Worm (Caenorhabditis elegans) whole organism, young adult: ENCODE measurements around the gene atp-2.

ENCODE experiments used
- B0035.1 ChIP-seq: sonication (generic microtip); optimal IDR thresholded peaks from 2 replicates; lab custom pipeline; 2016; ENCODE audit warnings: missing genetic modification characterization, mild to moderate bottlenecking, missing compliant biosample characterization, missing genotype, missing genetic modification reagents
- B0336.3 ChIP-seq: fragments of 200-800 bp; sonication (Bioruptor generic); IDR thresholded peaks from 2 replicates; pipeline ENCODE4 v1.3.6; 2022; ENCODE audit warnings: missing genetic modification characterization, missing compliant biosample characterization
- C17E4.6 ChIP-seq: fragments of 200-800 bp; sonication (Bioruptor generic); IDR thresholded peaks from 2 replicates; pipeline ENCODE4 v1.3.6; 2022; ENCODE audit warnings: missing genetic modification reagents, missing genetic modification characterization, missing compliant biosample characterization
- D2030.7 ChIP-seq: fragments of 200-800 bp; sonication (Bioruptor generic); IDR thresholded peaks from 2 replicates; pipeline ENCODE4 v1.3.6; 2022; ENCODE audit warnings: missing genetic modification reagents, missing genetic modification characterization, missing compliant biosample characterization
- F22D6.2 ChIP-seq: sonication (generic microtip); optimal IDR thresholded peaks from 2 replicates; lab custom pipeline; 2016; ENCODE audit warnings: mild to moderate bottlenecking, missing genetic modification characterization, missing compliant biosample characterization
- F33H1.4 ChIP-seq: fragments of 200-800 bp; sonication (Bioruptor generic); IDR thresholded peaks from 2 replicates; pipeline ENCODE4 v1.3.6; 2022; ENCODE audit warnings: missing genetic modification reagents, missing genetic modification characterization, missing compliant biosample characterization
- F57A8.1 ChIP-seq: fragments of 200-800 bp; sonication (Bioruptor generic); optimal IDR thresholded peaks from 2 replicates; lab custom pipeline; 2018; ENCODE audit warnings: mild to moderate bottlenecking, missing genetic modification characterization, moderate library complexity, missing compliant biosample characterization
- K12H6.12 ChIP-seq: fragments of 200-800 bp; sonication (Bioruptor generic); optimal IDR thresholded peaks from 2 replicates; lab custom pipeline; 2018; ENCODE audit warnings: mild to moderate bottlenecking, missing genetic modification characterization, missing compliant biosample characterization
- T07F8.4 ChIP-seq: sonication (generic microtip); optimal IDR thresholded peaks from 2 replicates; lab custom pipeline; 2016; ENCODE audit warnings: mild to moderate bottlenecking, missing genetic modification characterization, moderate library complexity, missing compliant biosample characterization
- Y95B8A.8 ChIP-seq: fragments of 200-800 bp; sonication (Bioruptor generic); IDR thresholded peaks from 2 replicates; pipeline ENCODE4 v1.3.6; 2022; ENCODE audit warnings: missing genetic modification reagents, missing genetic modification characterization, missing compliant biosample characterization
- attf-6 ChIP-seq: fragments of 200-800 bp; sonication (Bioruptor generic); IDR thresholded peaks from 2 replicates; pipeline ENCODE4 v1.3.6; 2022; ENCODE audit warnings: missing genetic modification reagents, missing genetic modification characterization, missing compliant biosample characterization
- ccch-3 ChIP-seq: fragments of 200-800 bp; sonication (Bioruptor generic); optimal IDR thresholded peaks from 2 replicates; lab custom pipeline; 2018; ENCODE audit warnings: mild to moderate bottlenecking, missing genetic modification characterization, missing compliant biosample characterization
- cebp-1 ChIP-seq, 2 experiments: fragments of 200-800 bp in 1 of 2; sonication (Bioruptor generic) in 1 of 2; sonication (generic microtip) in 1 of 2; IDR thresholded peaks in 1 of 2; optimal IDR thresholded peaks in 1 of 2; 2 replicates each; pipeline versions ENCODE4 v1.3.6 to Lab custom; 2017 to 2022; ENCODE audit warnings: missing compliant biosample characterization in 2 of 2, missing genetic modification characterization in 2 of 2, mild to moderate bottlenecking in 1 of 2, missing genetic modification reagents in 1 of 2, moderate library complexity in 1 of 2
- cebp-2 ChIP-seq: fragments of 200-800 bp; sonication (Bioruptor generic); IDR thresholded peaks from 2 replicates; pipeline ENCODE4 v1.3.6; 2022; ENCODE audit warnings: missing genetic modification characterization, missing compliant biosample characterization
- ceh-27 ChIP-seq: fragments of 200-800 bp; sonication (Bioruptor generic); optimal IDR thresholded peaks from 2 replicates; lab custom pipeline; 2018; ENCODE audit warnings: mild to moderate bottlenecking, missing genetic modification characterization, moderate library complexity, missing compliant biosample characterization
- ceh-40 ChIP-seq: fragments of 200-800 bp; sonication (Bioruptor generic); IDR thresholded peaks from 2 replicates; pipeline ENCODE4 v1.3.6; 2022; ENCODE audit warnings: missing genetic modification characterization, missing compliant biosample characterization
- ceh-91 ChIP-seq: fragments of 200-800 bp; sonication (Bioruptor generic); IDR thresholded peaks from 2 replicates; pipeline ENCODE4 v1.3.6; 2022; ENCODE audit warnings: missing genetic modification reagents, missing genetic modification characterization, missing compliant biosample characterization
- chd-7 ChIP-seq: sonication (generic microtip); optimal IDR thresholded peaks from 2 replicates; lab custom pipeline; 2016; ENCODE audit warnings: mild to moderate bottlenecking, missing genetic modification characterization, moderate library complexity, missing compliant biosample characterization
- dox-1 ChIP-seq: fragments of 200-800 bp; sonication (Bioruptor generic); IDR thresholded peaks from 2 replicates; pipeline ENCODE4 v1.3.6; 2022; ENCODE audit warnings: missing genetic modification reagents, missing genetic modification characterization, missing compliant biosample characterization
- him-1 ChIP-seq: sonication (generic microtip); optimal IDR thresholded peaks from 2 replicates; lab custom pipeline; 2016; ENCODE audit warnings: missing genotype, missing genetic modification reagents, missing genetic modification characterization, missing compliant biosample characterization
- hlh-12 ChIP-seq: sonication (generic microtip); optimal IDR thresholded peaks from 2 replicates; lab custom pipeline; 2016; ENCODE audit warnings: missing genetic modification characterization, missing compliant biosample characterization
- hsf-1 ChIP-seq: fragments of 200-800 bp; sonication (Bioruptor generic); IDR thresholded peaks from 2 replicates; pipeline ENCODE4 v1.3.6; 2022; ENCODE audit warnings: missing genetic modification reagents, missing genetic modification characterization, missing compliant biosample characterization
- lag-1 ChIP-seq: fragments of 200-800 bp; sonication (Bioruptor generic); IDR thresholded peaks from 2 replicates; pipeline ENCODE4 v1.3.6; 2022; ENCODE audit warnings: missing genetic modification reagents, missing genetic modification characterization, missing compliant biosample characterization
- let-607 ChIP-seq, 2 experiments: fragments of 200-800 bp in 1 of 2; sonication (Bioruptor generic) in 1 of 2; sonication (generic microtip) in 1 of 2; optimal IDR thresholded peaks; 2 replicates each; lab custom pipeline; 2016 to 2018; ENCODE audit warnings: mild to moderate bottlenecking in 2 of 2, missing compliant biosample characterization in 2 of 2, missing genetic modification characterization in 2 of 2, moderate library complexity in 2 of 2, missing genotype in 1 of 2
- lin-26 ChIP-seq: fragments of 200-800 bp; sonication (Bioruptor generic); IDR thresholded peaks from 2 replicates; pipeline ENCODE4 v1.3.6; 2022; ENCODE audit warnings: missing genetic modification reagents, missing genetic modification characterization, missing compliant biosample characterization
- lin-54 ChIP-seq: fragments of 200-800 bp; sonication (Bioruptor generic); optimal IDR thresholded peaks from 2 replicates; lab custom pipeline; 2018; ENCODE audit warnings: mild to moderate bottlenecking, missing genetic modification characterization, missing compliant biosample characterization
- lir-1 ChIP-seq: fragments of 200-800 bp; sonication (Bioruptor generic); conservative IDR thresholded peaks from 2 replicates; pipeline ENCODE4 v1.3.6; 2022; ENCODE audit warnings: missing genetic modification reagents, missing genetic modification characterization, missing compliant biosample characterization
- lsy-27 ChIP-seq: sonication (generic microtip); optimal IDR thresholded peaks from 2 replicates; lab custom pipeline; 2017; ENCODE audit warnings: missing genetic modification characterization, mild to moderate bottlenecking, missing compliant biosample characterization, antibody characterized with exemption, missing genotype, borderline replicate concordance; ENCODE audit not compliant: insufficient read depth
- madf-10 ChIP-seq: sonication (generic microtip); optimal IDR thresholded peaks from 2 replicates; lab custom pipeline; 2016; ENCODE audit warnings: mild to moderate bottlenecking, missing genetic modification characterization, missing compliant biosample characterization
- madf-3 ChIP-seq: fragments of 200-800 bp; sonication (Bioruptor generic); IDR thresholded peaks from 2 replicates; pipeline ENCODE4 v1.3.6; 2022; ENCODE audit warnings: missing genetic modification reagents, missing genetic modification characterization, missing compliant biosample characterization
- mcd-1 ChIP-seq: fragments of 200-800 bp; sonication (Bioruptor generic); IDR thresholded peaks from 2 replicates; pipeline ENCODE4 v1.3.6; 2022; ENCODE audit warnings: missing genetic modification reagents, missing genetic modification characterization, missing compliant biosample characterization
- mel-28 ChIP-seq: sonication (generic microtip); optimal IDR thresholded peaks from 2 replicates; lab custom pipeline; 2016; ENCODE audit warnings: borderline replicate concordance, mild to moderate bottlenecking, missing genetic modification characterization, missing compliant biosample characterization
- mes-4 ChIP-seq: sonication (generic microtip); optimal IDR thresholded peaks from 2 replicates; lab custom pipeline; 2016; ENCODE audit warnings: missing genotype, missing genetic modification characterization, missing compliant biosample characterization
- nfya-2 ChIP-seq: fragments of 200-800 bp; sonication (Bioruptor generic); IDR thresholded peaks from 2 replicates; pipeline ENCODE4 v1.3.6; 2022; ENCODE audit warnings: missing genetic modification reagents, missing genetic modification characterization, missing compliant biosample characterization
- nhr-80 ChIP-seq: sonication (generic microtip); optimal IDR thresholded peaks from 2 replicates; lab custom pipeline; 2016; ENCODE audit warnings: missing genetic modification characterization, missing compliant biosample characterization
- rcor-1 ChIP-seq: fragments of 200-800 bp; sonication (Bioruptor generic); IDR thresholded peaks from 2 replicates; pipeline ENCODE4 v1.3.6; 2022; ENCODE audit warnings: missing genetic modification reagents, missing genetic modification characterization, missing compliant biosample characterization
- repo-1 ChIP-seq: sonication (generic microtip); optimal IDR thresholded peaks from 2 replicates; lab custom pipeline; 2017; ENCODE audit warnings: mild to moderate bottlenecking, missing genetic modification characterization, missing compliant biosample characterization
- rpc-1 ChIP-seq, 2 experiments: fragments of 150-350 bp in 1 of 2; sonication (generic microtip) in 1 of 2; optimal IDR thresholded peaks; 2 replicates each; lab custom pipeline; 2014 to 2018; ENCODE audit warnings: missing biosample characterization in 1 of 2, missing genetic modification characterization in 1 of 2, missing genetic modification reagents in 1 of 2, missing genotype in 1 of 2
- snpc-1.3 ChIP-seq: sonication (generic microtip); optimal IDR thresholded peaks from 2 replicates; lab custom pipeline; 2017; ENCODE audit warnings: missing genetic modification characterization, mild to moderate bottlenecking, missing compliant biosample characterization, antibody characterized with exemption, moderate library complexity, missing genotype, missing genetic modification reagents; ENCODE audit not compliant: insufficient read depth
- sptf-2 ChIP-seq: fragments of 200-800 bp; sonication (Bioruptor generic); optimal IDR thresholded peaks from 2 replicates; lab custom pipeline; 2018; ENCODE audit warnings: mild to moderate bottlenecking, missing genetic modification characterization, missing compliant biosample characterization
- tbp1 ChIP-seq: fragments of 200-800 bp; sonication (Bioruptor generic); optimal IDR thresholded peaks from 2 replicates; lab custom pipeline; 2018; ENCODE audit warnings: mild to moderate bottlenecking, missing genetic modification characterization, missing compliant biosample characterization
- tbx-9 ChIP-seq: sonication (generic microtip); optimal IDR thresholded peaks from 2 replicates; lab custom pipeline; 2016; ENCODE audit warnings: borderline replicate concordance, missing genetic modification characterization, inconsistent platforms, missing compliant biosample characterization
- unc-62 ChIP-seq: fragments of 150-350 bp; optimal IDR thresholded peaks from 2 replicates; lab custom pipeline; 2014; ENCODE audit warnings: missing biosample characterization, missing genetic modification reagents, missing genetic modification characterization
- ztf-25 ChIP-seq: fragments of 200-800 bp; sonication (Bioruptor generic); IDR thresholded peaks from 2 replicates; pipeline ENCODE4 v1.3.6; 2022; ENCODE audit warnings: missing genetic modification reagents, missing genetic modification characterization, missing compliant biosample characterization

The atp-2 gene

DNA sequence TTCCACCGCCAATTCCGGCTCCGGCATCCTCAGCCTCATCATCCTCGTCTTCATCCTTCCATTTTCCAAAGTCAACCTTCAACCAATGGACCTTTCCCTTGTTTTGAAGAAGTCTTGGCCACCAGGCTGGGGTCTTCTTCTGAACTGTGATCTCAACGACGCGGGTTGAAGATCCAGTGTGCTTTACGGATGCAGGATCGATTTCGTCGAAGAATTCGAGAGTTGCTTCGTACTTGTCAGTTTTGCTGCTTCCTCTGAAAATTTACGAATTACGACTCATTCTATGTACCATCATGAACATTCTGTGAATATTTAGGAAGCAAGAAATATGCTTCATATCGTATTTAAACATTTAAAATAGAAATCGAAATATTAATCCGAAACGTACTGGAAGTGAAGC is 46.0 kb downstream of the atp-2 start:
- TF ChIP-seq repo-1 = no peak
- no peak for TF ChIP-seq nfya-2 (GFP tag; lab: Robert Waterston, UW)
- TF ChIP-seq mel-28 (tag; lab: Kevin White, UChicago) = no peak
- no peak for TF ChIP-seq tbx-9 (tag; lab: Kevin White, UChicago)
- TF ChIP-seq madf-3 (GFP tag; lab: Robert Waterston, UW) = 0 out of 2 replicates have a peak, but pooled peaks have one; percentile 58
- TF ChIP-seq hsf-1 = peak; percentile 27; the same call in 1 of the 2 replicates
- TF ChIP-seq Y95B8A.8 = no peak
- peak; percentile 17; the same call in 1 of the 2 replicates for TF ChIP-seq mcd-1 (GFP tag; lab: Robert Waterston, UW)
- TF ChIP-seq B0336.3 = peak; percentile 25; the same call in 1 of the 2 replicates
- TF ChIP-seq snpc-1.3 (tag; lab: Kevin White, UChicago) = no peak
- TF ChIP-seq lin-26 (GFP tag; lab: Robert Waterston, UW) = peak; percentile 37
- TF ChIP-seq cebp-2 (GFP tag; lab: Robert Waterston, UW) = 0 out of 2 replicates have a peak, but pooled peaks have one; percentile 50

ce11 chrIII:5274715-5275355 is 46.6 kb downstream of the atp-2 start, which contains the start of the genes daf-41 and toc-1:
Gene daf-41, minus strand, starts transcription at chrIII:5274765.
Gene toc-1, plus strand, starts transcription at chrIII:5275251.
- TF ChIP-seq ccch-3 (GFP tag; lab: Kevin White, UChicago) (no peak), tbp1 (GFP tag; lab: Kevin White, UChicago) (no peak), cebp-1 (GFP tag; IDR thresholded peaks at IDR 0.05; lab: Robert Waterston, UW) (no peak), cebp-1 (tag; optimal IDR thresholded peaks at IDR 0.05; lab: Kevin White, UChicago) (no peak), snpc-1.3 (tag; lab: Kevin White, UChicago) (no peak), lag-1 (no peak), B0035.1 (tag; lab: Kevin White, UChicago) (no peak), C17E4.6 (GFP tag; lab: Robert Waterston, UW) (no peak), lir-1 (GFP tag; lab: Robert Waterston, UW) (no peak), repo-1 (no peak), ceh-91 (GFP tag; lab: Robert Waterston, UW) (no peak), tbx-9 (tag; lab: Kevin White, UChicago) (no peak), attf-6 (GFP tag; lab: Robert Waterston, UW) (no peak), rcor-1 (GFP tag; lab: Robert Waterston, UW) (no peak), hlh-12 (tag; lab: Kevin White, UChicago) (no peak), hsf-1 (peak; percentile 83), Y95B8A.8 (no peak), F57A8.1 (GFP tag; lab: Kevin White, UChicago) (no peak), T07F8.4 (no peak), unc-62 (GFP tag; lab: Kevin White, UChicago) (no peak), ceh-27 (GFP tag; lab: Kevin White, UChicago) (no peak), F33H1.4 (GFP tag; lab: Robert Waterston, UW) (peak; percentile 80), nfya-2 (GFP tag; lab: Robert Waterston, UW) (no peak), chd-7 (tag; lab: Kevin White, UChicago) (no peak), let-607 (tag; optimal IDR thresholded peaks at IDR 0.05; lab: Kevin White, UChicago) (peak; percentile 77 to 86), him-1 (tag; lab: Kevin White, UChicago) (no peak), nhr-80 (tag; lab: Kevin White, UChicago) (no peak), rpc-1 (optimal IDR thresholded peaks at IDR 0.05; lab: Kevin White, UChicago) (no peak), rpc-1 (tag; optimal IDR thresholded peaks at IDR 0.05; lab: Kevin White, UChicago) (no peak), F22D6.2 (tag; lab: Kevin White, UChicago) (no peak), K12H6.12 (tag; lab: Kevin White, UChicago) (no peak), lin-54 (peak; percentile 39), mes-4 (no peak), dox-1 (GFP tag; lab: Robert Waterston, UW) (peak; percentile 15; the same call in 1 of the 2 replicates), ceh-40 (GFP tag; lab: Robert Waterston, UW) (no peak), madf-10 (tag; lab: Kevin White, UChicago) (no peak), sptf-2 (no peak), D2030.7 (GFP tag; lab: Robert Waterston, UW) (no peak), lsy-27 (tag; lab: Kevin White, UChicago) (no peak), ztf-25 (GFP tag; lab: Robert Waterston, UW) (no peak)
